Fruit fly (Drosophila melanogaster): ENCODE results near the gene CG33725.

CG33725 gene

DNA sequence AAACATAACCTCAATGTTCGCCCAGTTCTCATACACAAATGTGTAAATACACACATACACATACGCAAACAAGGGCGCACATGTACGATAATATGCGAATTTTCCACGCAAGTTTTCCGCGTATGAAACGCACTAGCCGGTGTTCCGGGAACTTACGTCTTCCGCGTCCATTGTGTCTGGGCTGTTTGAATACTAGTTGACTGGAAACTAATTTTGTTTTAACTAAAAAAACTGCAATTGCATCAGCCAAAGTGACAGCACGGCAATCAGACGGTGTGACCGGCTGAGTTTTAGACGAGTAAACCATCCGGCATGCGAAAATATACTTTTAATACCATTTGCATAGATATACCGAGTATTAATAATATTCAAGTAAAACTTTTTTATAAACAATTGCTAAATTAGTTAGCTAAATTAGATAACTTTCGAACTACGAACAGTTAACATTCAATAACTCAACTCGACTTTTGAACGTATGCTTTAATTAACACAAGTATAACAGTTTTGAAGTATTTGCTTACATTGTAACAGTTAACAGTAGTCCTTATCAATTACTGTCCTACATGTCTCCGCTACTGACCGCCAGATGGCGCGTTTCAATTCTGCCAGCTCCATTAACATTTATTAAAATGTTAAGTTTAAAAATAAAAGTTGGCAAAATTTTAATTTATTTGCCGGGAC lies 44.2 kb downstream of the CG33725 start, which contains the start of gene eIF2beta (continued):
- peak; percentile 32 for TF ChIP-seq CG17186 (GFP tag; optimal IDR thresholded peaks at IDR 0.05)
- TF ChIP-seq D19A (tag; optimal IDR thresholded peaks at IDR 0.05) = peak; percentile 41
- no peak for TF ChIP-seq CG3995 (GFP tag; optimal IDR thresholded peaks at IDR 0.05)
- TF ChIP-seq CG6765 (GFP tag; optimal IDR thresholded peaks at IDR 0.05) = peak; percentile 33
- peak; percentile 64 for TF ChIP-seq Meics (GFP tag; optimal IDR thresholded peaks at IDR 0.05)
- TF ChIP-seq sd (tag; optimal IDR thresholded peaks at IDR 0.05) = peak; percentile 63
- TF ChIP-seq schlank (tag; optimal IDR thresholded peaks at IDR 0.05) = no peak
- TF ChIP-seq Fer1 (GFP tag; optimal IDR thresholded peaks at IDR 0.05) = peak; percentile 64
- peak; percentile 28 for TF ChIP-seq Chrac-16 (GFP tag; optimal IDR thresholded peaks at IDR 0.05)
- peak; percentile 22 for TF ChIP-seq gcm (GFP tag; optimal IDR thresholded peaks at IDR 0.05)
- no peak for TF ChIP-seq Ets97D (GFP tag; optimal IDR thresholded peaks at IDR 0.05)
- no peak for TF ChIP-seq pan (optimal IDR thresholded peaks at IDR 0.05)
- peak in 1 of 2 experiments; percentile 48 for TF ChIP-seq pan (GFP tag; optimal IDR thresholded peaks at IDR 0.05 in 1 of 2, IDR thresholded peaks at IDR 0.05 in 1 of 2)
- TF ChIP-seq Bteb2 (GFP tag; optimal IDR thresholded peaks at IDR 0.05) = no peak
- no peak for TF ChIP-seq CG6689 (GFP tag; IDR thresholded peaks at IDR 0.05)
- no peak for TF ChIP-seq Dll (GFP tag; IDR thresholded peaks at IDR 0.05; ENCODE audit: partially characterized antibody)
- no peak for TF ChIP-seq gsb (GFP tag; IDR thresholded peaks at IDR 0.05)
- TF ChIP-seq Blimp-1 (GFP tag; optimal IDR thresholded peaks at IDR 0.05) = peak; percentile 19
- no peak for TF ChIP-seq Hr39 (optimal IDR thresholded peaks at IDR 0.05)
- TF ChIP-seq CG12659 (GFP tag; optimal IDR thresholded peaks at IDR 0.05) = peak; percentile 68
- TF ChIP-seq CG31365 (tag; optimal IDR thresholded peaks at IDR 0.05) = peak; percentile 42
- TF ChIP-seq z (GFP tag; IDR thresholded peaks at IDR 0.05) = no peak
- TF ChIP-seq CG31441 (GFP tag; IDR thresholded peaks at IDR 0.05) = no peak
- TF ChIP-seq onecut (GFP tag; IDR thresholded peaks at IDR 0.05) = peak; percentile 53
- no peak for TF ChIP-seq CG12769 (tag; optimal IDR thresholded peaks at IDR 0.05)
- no peak for TF ChIP-seq Dref (GFP tag; IDR thresholded peaks at IDR 0.05)
- no peak for TF ChIP-seq bbx (GFP tag; IDR thresholded peaks at IDR 0.05; ENCODE audit: partially characterized antibody)
- 0 out of 3 replicates have a peak, but pooled peaks have one; percentile 41 for TF ChIP-seq CG11456 (GFP tag; IDR thresholded peaks at IDR 0.05)
- TF ChIP-seq dan (GFP tag; IDR thresholded peaks at IDR 0.05) = no peak
- TF ChIP-seq sens (GFP tag) = peak; percentile 92
- TF ChIP-seq Usf (GFP tag; optimal IDR thresholded peaks at IDR 0.05) = no peak
- no peak for TF ChIP-seq Deaf1 (tag; optimal IDR thresholded peaks at IDR 0.05)
- TF ChIP-seq Rfx (GFP tag; IDR thresholded peaks at IDR 0.05) = peak; percentile 25; the same call in 1 of the 2 replicates
- no peak for TF ChIP-seq CG4328 (GFP tag; optimal IDR thresholded peaks at IDR 0.05)
- peak; percentile 20 for TF ChIP-seq CG2202 (tag; optimal IDR thresholded peaks at IDR 0.05)
- peak; percentile 58 for TF ChIP-seq nom (GFP tag; optimal IDR thresholded peaks at IDR 0.05)
- TF ChIP-seq CG6654 (GFP tag; optimal IDR thresholded peaks at IDR 0.05) = peak; percentile 30
- peak; percentile 47; the same call in 1 of the 2 replicates for TF ChIP-seq vvl (GFP tag; IDR thresholded peaks at IDR 0.05)
- TF ChIP-seq Aef1 (GFP tag; IDR thresholded peaks at IDR 0.05) = no peak
- TF ChIP-seq her (GFP tag; optimal IDR thresholded peaks at IDR 0.05) = no peak
- peak; percentile 70 for TF ChIP-seq CG4707 (GFP tag; optimal IDR thresholded peaks at IDR 0.05)
- no peak for TF ChIP-seq Atf3 (GFP tag; optimal IDR thresholded peaks at IDR 0.05)
- peak; percentile 18 for TF ChIP-seq fu2 (GFP tag; optimal IDR thresholded peaks at IDR 0.05)
- peak; percentile 23 for TF ChIP-seq CG17829 (tag; optimal IDR thresholded peaks at IDR 0.05)
- TF ChIP-seq fru (optimal IDR thresholded peaks at IDR 0.05) = no peak
- TF ChIP-seq dmrt99B (tag; optimal IDR thresholded peaks at IDR 0.05) = peak; percentile 54
- TF ChIP-seq CG33557 (GFP tag; optimal IDR thresholded peaks at IDR 0.05) = peak; percentile 29
- peak in 1 of 2 experiments; percentile 38 for TF ChIP-seq Hr51 (GFP tag; optimal IDR thresholded peaks at IDR 0.05)
- peak; percentile 74 for TF ChIP-seq Asciz (GFP tag; optimal IDR thresholded peaks at IDR 0.05)
- no peak for TF ChIP-seq CG1832 (GFP tag; optimal IDR thresholded peaks at IDR 0.05)
- no peak for TF ChIP-seq toy (GFP tag; IDR thresholded peaks at IDR 0.05)
